Worm (Caenorhabditis elegans) whole organism, L2 larva: ENCODE data around the gene slc-17.8.

Source experiments
- ZK546.5 ChIP-seq: sonication (generic microtip); optimal IDR thresholded peaks from 2 replicates; lab custom pipeline; 2017; ENCODE audit warnings: missing biosample characterization, missing genetic modification characterization
- lin-13 ChIP-seq: fragments of 150-350 bp; optimal IDR thresholded peaks from 2 replicates; lab custom pipeline; 2014; ENCODE audit warnings: missing biosample characterization, missing genetic modification reagents, missing genetic modification characterization
- mbf-1 ChIP-seq: sonication (generic microtip); optimal IDR thresholded peaks from 2 replicates; lab custom pipeline; 2017; ENCODE audit warnings: missing biosample characterization, missing genetic modification characterization
- nhr-237 ChIP-seq: fragments of 150-350 bp; optimal IDR thresholded peaks from 2 replicates; lab custom pipeline; 2014; ENCODE audit warnings: missing biosample characterization, missing genetic modification characterization
- unc-62 ChIP-seq: fragments of 150-350 bp; optimal IDR thresholded peaks from 2 replicates; lab custom pipeline; 2014; ENCODE audit warnings: missing biosample characterization, missing genetic modification reagents, missing genetic modification characterization

DNA sequence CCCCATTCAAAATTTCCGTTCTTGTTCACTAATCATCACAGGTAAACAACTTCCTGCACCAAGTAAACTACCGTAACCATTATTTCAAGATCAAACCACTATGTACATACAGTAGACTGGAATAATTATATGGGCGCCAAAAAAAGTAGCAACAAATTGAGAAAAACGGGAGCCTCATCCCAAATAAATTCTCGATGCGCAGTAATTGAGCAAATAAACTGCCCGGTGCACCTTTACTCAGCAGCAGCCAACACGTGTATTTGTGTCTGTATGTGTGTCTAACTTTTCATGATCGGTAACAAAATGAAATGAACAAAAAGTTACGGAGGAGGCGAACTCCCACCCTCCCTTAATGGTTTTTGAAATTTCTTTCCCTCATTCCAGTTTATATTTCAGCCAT is 16.2 kb downstream of the slc-17.8 start, which contains the start of gene otpl-5:
- TF ChIP-seq lin-13 (GFP tag; lab: Kevin White, UChicago) (no peak), ZK546.5 (tag; lab: Kevin White, UChicago) (no peak), nhr-237 (tag; lab: Kevin White, UChicago) (no peak), mbf-1 (tag; lab: Kevin White, UChicago) (no peak), unc-62 (GFP tag; lab: Kevin White, UChicago) (no peak)
